Fruit fly (Drosophila melanogaster): Measurements from ENCODE around the gene Atg16.
A peak's percentile ranks its signal among the peaks of the same experiment; 100 is the strongest.

DNA sequence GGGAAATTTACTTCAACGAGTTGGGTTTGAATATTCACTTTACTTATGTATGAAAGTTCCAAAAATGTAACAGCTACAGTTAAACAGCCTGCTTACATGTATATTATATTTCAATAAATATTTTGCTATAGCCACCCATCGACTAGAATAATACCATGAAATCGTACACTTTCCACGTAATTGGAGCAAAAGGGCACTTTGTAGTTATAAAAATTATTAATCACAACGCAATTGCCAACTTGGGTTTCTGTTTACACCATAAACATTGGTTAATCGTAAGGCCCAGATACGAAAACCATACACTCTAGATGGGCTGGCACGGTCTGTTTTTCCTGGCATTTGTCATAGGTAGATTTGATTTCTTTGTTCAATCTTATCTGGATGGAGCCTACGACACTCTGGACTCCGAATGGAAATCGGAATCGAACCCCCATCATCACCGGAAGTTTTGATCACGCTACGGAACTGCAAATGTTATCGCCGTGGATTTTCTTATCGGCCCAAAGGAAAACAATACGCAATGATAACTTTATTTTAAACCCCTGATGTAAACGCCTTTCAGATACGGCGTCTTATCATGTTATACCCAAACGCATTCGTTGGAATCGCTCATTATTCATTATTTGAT is 54.4 kb downstream of the Atg16 start, which contains the start of gene fig:
- TF ChIP-seq dmrt93B (GFP tag; optimal IDR thresholded peaks at IDR 0.05) (no peak), fru (GFP tag; optimal IDR thresholded peaks at IDR 0.05) (no peak), rgr (GFP tag; optimal IDR thresholded peaks at IDR 0.05) (no peak), usp (GFP tag; optimal IDR thresholded peaks at IDR 0.05) (no peak), h (GFP tag; optimal IDR thresholded peaks at IDR 0.05) (peak; percentile 33), jim (GFP tag; optimal IDR thresholded peaks at IDR 0.05) (no peak), psq (GFP tag; optimal IDR thresholded peaks at IDR 0.05) (no peak), Hr83 (GFP tag; optimal IDR thresholded peaks at IDR 0.05; ENCODE audit: poor library complexity, severe bottlenecking) (peak; percentile 36), OdsH (GFP tag; optimal IDR thresholded peaks at IDR 0.05) (no peak), Jra (GFP tag; optimal IDR thresholded peaks at IDR 0.05) (no peak), br (GFP tag; optimal IDR thresholded peaks at IDR 0.05) (no peak), sage (GFP tag; optimal IDR thresholded peaks at IDR 0.05) (no peak)
